Worm (Caenorhabditis elegans): ENCODE results near the gene lbp-8.

ce11 chrV:13848379-13848778 lies 42.2 kb upstream of the lbp-8 start, which contains the start of gene srx-133:
- TF ChIP-seq dpl-1 (GFP tag; optimal IDR thresholded peaks at IDR 0.05) (no peak), unc-62 (GFP tag; optimal IDR thresholded peaks at IDR 0.05) (no peak), lsy-2 (tag; optimal IDR thresholded peaks at IDR 0.05) (no peak), skn-1 (tag; optimal IDR thresholded peaks at IDR 0.05) (no peak), nhr-11 (tag; optimal IDR thresholded peaks at IDR 0.05) (no peak), jun-1 (tag; optimal IDR thresholded peaks at IDR 0.05) (no peak)

Data from whole organism, L1 larva.